Worm (Caenorhabditis elegans) whole organism, late embryonic: Measurements from ENCODE around the gene M6.11.

Source experiments
- C08G9.2 ChIP-seq: sonication (generic microtip); optimal IDR thresholded peaks from 2 replicates; lab custom pipeline; 2016; ENCODE audit warnings: mild to moderate bottlenecking, missing genetic modification characterization, moderate library complexity, missing compliant biosample characterization
- F13H6.1 ChIP-seq: sonication (generic microtip); optimal IDR thresholded peaks from 2 replicates; lab custom pipeline; 2016; ENCODE audit warnings: missing genetic modification characterization, missing compliant biosample characterization
- K02D7.2 ChIP-seq: sonication (generic microtip); optimal IDR thresholded peaks from 2 replicates; lab custom pipeline; 2017; ENCODE audit warnings: mild to moderate bottlenecking, missing genetic modification characterization, missing compliant biosample characterization
- ahr-1 ChIP-seq: sonication (generic microtip); optimal IDR thresholded peaks from 2 replicates; lab custom pipeline; 2016; ENCODE audit warnings: missing genetic modification characterization, missing compliant biosample characterization
- ama-1 ChIP-seq: fragments of 150-350 bp; optimal IDR thresholded peaks from 2 replicates; lab custom pipeline; 2014
- ceh-14 ChIP-seq: sonication (generic microtip); optimal IDR thresholded peaks from 2 replicates; lab custom pipeline; 2016; ENCODE audit warnings: missing genotype, missing genetic modification characterization, missing compliant biosample characterization
- ceh-18 ChIP-seq: sonication (generic microtip); optimal IDR thresholded peaks from 2 replicates; lab custom pipeline; 2016; ENCODE audit warnings: missing genetic modification characterization, missing compliant biosample characterization
- ceh-2 ChIP-seq: sonication (generic microtip); optimal IDR thresholded peaks from 2 replicates; lab custom pipeline; 2016; ENCODE audit warnings: missing genotype, missing genetic modification characterization, missing compliant biosample characterization
- ceh-24 ChIP-seq: sonication (generic microtip); optimal IDR thresholded peaks from 2 replicates; lab custom pipeline; 2016; ENCODE audit warnings: mild to moderate bottlenecking, missing genetic modification characterization, missing compliant biosample characterization
- ceh-45 ChIP-seq: fragments of 200-800 bp; sonication (Bioruptor generic); IDR thresholded peaks from 2 replicates; pipeline ENCODE4 v1.3.6; 2022; ENCODE audit warnings: missing genetic modification reagents, missing genetic modification characterization, missing compliant biosample characterization
- elt-4 ChIP-seq: sonication (generic microtip); optimal IDR thresholded peaks from 2 replicates; lab custom pipeline; 2016; ENCODE audit warnings: missing genetic modification characterization, missing compliant biosample characterization
- ets-4 ChIP-seq: sonication (generic microtip); optimal IDR thresholded peaks from 2 replicates; lab custom pipeline; 2016; ENCODE audit warnings: missing genetic modification characterization, missing compliant biosample characterization
- fax-1 ChIP-seq: sonication (generic microtip); optimal IDR thresholded peaks from 2 replicates; lab custom pipeline; 2016; ENCODE audit warnings: missing genotype, missing genetic modification characterization, missing compliant biosample characterization
- fkh-10 ChIP-seq: fragments of 150-350 bp; optimal IDR thresholded peaks from 2 replicates; lab custom pipeline; 2014; ENCODE audit warnings: missing biosample characterization, missing genetic modification reagents, missing genetic modification characterization
- gmeb-2 ChIP-seq: sonication (generic microtip); optimal IDR thresholded peaks from 2 replicates; lab custom pipeline; 2016; ENCODE audit warnings: missing genetic modification characterization, inconsistent platforms, missing compliant biosample characterization
- hlh-15 ChIP-seq: sonication (generic microtip); optimal IDR thresholded peaks from 2 replicates; lab custom pipeline; 2016; ENCODE audit warnings: missing genetic modification characterization, missing compliant biosample characterization
- hlh-30 ChIP-seq: sonication (generic microtip); optimal IDR thresholded peaks from 2 replicates; lab custom pipeline; 2017; ENCODE audit warnings: antibody characterized with exemption, missing genetic modification characterization, missing compliant biosample characterization; ENCODE audit not compliant: insufficient read depth
- hlh-6 ChIP-seq: sonication (generic microtip); optimal IDR thresholded peaks from 2 replicates; lab custom pipeline; 2016; ENCODE audit warnings: missing genotype, missing genetic modification characterization, missing compliant biosample characterization
- hlh-8 ChIP-seq: sonication (generic microtip); optimal IDR thresholded peaks from 2 replicates; lab custom pipeline; 2016; ENCODE audit warnings: missing genotype, missing genetic modification characterization, missing compliant biosample characterization
- lin-11 ChIP-seq: fragments of 200-800 bp; sonication (Bioruptor generic); optimal IDR thresholded peaks from 2 replicates; lab custom pipeline; 2018; ENCODE audit warnings: mild to moderate bottlenecking, missing genetic modification characterization, missing compliant biosample characterization
- mec-3 ChIP-seq: sonication (generic microtip); optimal IDR thresholded peaks from 2 replicates; lab custom pipeline; 2016; ENCODE audit warnings: borderline replicate concordance, missing genetic modification characterization, missing compliant biosample characterization
- nfya-1 ChIP-seq: sonication (generic microtip); optimal IDR thresholded peaks from 2 replicates; lab custom pipeline; 2017; ENCODE audit warnings: missing genetic modification characterization, mild to moderate bottlenecking, missing compliant biosample characterization, antibody characterized with exemption, moderate library complexity
- nhr-232 ChIP-seq: sonication (generic microtip); optimal IDR thresholded peaks from 2 replicates; lab custom pipeline; 2016; ENCODE audit warnings: missing genetic modification characterization, missing compliant biosample characterization
- pag-3 ChIP-seq: sonication (generic microtip); optimal IDR thresholded peaks from 2 replicates; lab custom pipeline; 2016; ENCODE audit warnings: missing compliant biosample characterization, missing genetic modification characterization, borderline replicate concordance
- pax-1 ChIP-seq: fragments of 150-350 bp; optimal IDR thresholded peaks from 2 replicates; lab custom pipeline; 2014; ENCODE audit warnings: missing biosample characterization, missing genetic modification characterization
- pha-2 ChIP-seq: sonication (generic microtip); optimal IDR thresholded peaks from 2 replicates; lab custom pipeline; 2017; ENCODE audit warnings: mild to moderate bottlenecking, missing genetic modification characterization, missing compliant biosample characterization
- pqm-1 ChIP-seq: sonication (generic microtip); optimal IDR thresholded peaks from 2 replicates; lab custom pipeline; 2016; ENCODE audit warnings: missing genetic modification characterization, missing compliant biosample characterization
- ref-2 ChIP-seq: sonication (generic microtip); optimal IDR thresholded peaks from 2 replicates; lab custom pipeline; 2016; ENCODE audit warnings: missing genetic modification characterization, missing compliant biosample characterization
- rnt-1 ChIP-seq: sonication (generic microtip); optimal IDR thresholded peaks from 2 replicates; lab custom pipeline; 2016; ENCODE audit warnings: missing genetic modification characterization, missing compliant biosample characterization
- sox-2 ChIP-seq: fragments of 200-800 bp; sonication (Bioruptor generic); IDR thresholded peaks from 2 replicates; pipeline ENCODE4 v1.3.6; 2022; ENCODE audit warnings: missing genetic modification reagents, missing genetic modification characterization, missing compliant biosample characterization
- syd-9 ChIP-seq: sonication (generic microtip); optimal IDR thresholded peaks from 2 replicates; lab custom pipeline; 2016; ENCODE audit warnings: mild to moderate bottlenecking, missing genetic modification characterization, moderate library complexity, missing compliant biosample characterization
- ttx-3 ChIP-seq: sonication (generic microtip); optimal IDR thresholded peaks from 2 replicates; lab custom pipeline; 2016; ENCODE audit warnings: missing genetic modification reagents, missing genetic modification characterization, missing compliant biosample characterization
- unc-3 ChIP-seq, 2 experiments: fragments of 200-800 bp in 1 of 2; sonication (Bioruptor generic) in 1 of 2; sonication (generic microtip) in 1 of 2; conservative IDR thresholded peaks in 1 of 2; optimal IDR thresholded peaks in 1 of 2; 2 replicates each; pipeline versions ENCODE4 v1.3.6 to Lab custom; 2016 to 2022; ENCODE audit warnings: missing compliant biosample characterization in 2 of 2, missing genetic modification characterization in 2 of 2, missing genetic modification reagents in 1 of 2
- unc-42 ChIP-seq: sonication (generic microtip); optimal IDR thresholded peaks from 2 replicates; lab custom pipeline; 2016; ENCODE audit warnings: missing genotype, missing genetic modification characterization, missing compliant biosample characterization
- unc-86 ChIP-seq: sonication (generic microtip); optimal IDR thresholded peaks from 2 replicates; lab custom pipeline; 2016; ENCODE audit warnings: missing genetic modification characterization, missing compliant biosample characterization
- zip-5 ChIP-seq: sonication (generic microtip); optimal IDR thresholded peaks from 2 replicates; lab custom pipeline; 2016; ENCODE audit warnings: missing genetic modification characterization, missing compliant biosample characterization

Gene M6.11

ce11 chrX:641440-641839, at the start of gene M6.11:
Gene M6.11, minus strand, starts transcription at chrX:641540.
- no peak for TF ChIP-seq sox-2 (GFP tag; lab: Robert Waterston, UW)
- TF ChIP-seq ceh-14 (tag; lab: Kevin White, UChicago) = no peak
- TF ChIP-seq ceh-18 (tag; lab: Kevin White, UChicago) = no peak
- no peak for TF ChIP-seq unc-42 (tag; lab: Kevin White, UChicago)
- no peak for TF ChIP-seq rnt-1 (tag; lab: Kevin White, UChicago)
- TF ChIP-seq gmeb-2 (tag; lab: Kevin White, UChicago) = no peak
- TF ChIP-seq ceh-2 (tag; lab: Kevin White, UChicago) = no peak
- TF ChIP-seq ahr-1 (tag; lab: Kevin White, UChicago) = no peak
- no peak for TF ChIP-seq pax-1 (tag; lab: Kevin White, UChicago)
- TF ChIP-seq elt-4 = no peak
- TF ChIP-seq nfya-1 (tag; lab: Kevin White, UChicago) = no peak
- TF ChIP-seq ceh-24 (tag; lab: Kevin White, UChicago) = no peak
- TF ChIP-seq lin-11 (tag; lab: Kevin White, UChicago) = no peak
- TF ChIP-seq pqm-1 (tag; lab: Kevin White, UChicago) = no peak
- TF ChIP-seq unc-86 (tag; lab: Kevin White, UChicago) = no peak
- TF ChIP-seq hlh-6 (tag; lab: Kevin White, UChicago) = no peak

ce11 chrX:688602-689001, 47.3 kb upstream of the M6.11 start:
- TF ChIP-seq syd-9 (tag; lab: Kevin White, UChicago) = no peak
- TF ChIP-seq ttx-3 = no peak
- TF ChIP-seq unc-3 (GFP tag; conservative IDR thresholded peaks at IDR 0.05; lab: Robert Waterston, UW) = no peak
- TF ChIP-seq unc-3 (tag; optimal IDR thresholded peaks at IDR 0.05; lab: Kevin White, UChicago) = no peak
- no peak for TF ChIP-seq nhr-232 (tag; lab: Kevin White, UChicago)
- TF ChIP-seq fkh-10 (GFP tag; lab: Kevin White, UChicago) = no peak
- TF ChIP-seq hlh-8 = no peak
- no peak for TF ChIP-seq rnt-1 (tag; lab: Kevin White, UChicago)
- TF ChIP-seq C08G9.2 (tag; lab: Kevin White, UChicago) = no peak
- TF ChIP-seq, all 69 proteins: peak for 0

- no peak for TF ChIP-seq hlh-30 (tag; lab: Kevin White, UChicago)
- TF ChIP-seq unc-86 (tag; lab: Kevin White, UChicago) = no peak
- TF ChIP-seq elt-4 = no peak
- no peak for TF ChIP-seq K02D7.2 (tag; lab: Kevin White, UChicago)
- TF ChIP-seq fax-1 = no peak
- TF ChIP-seq zip-5 (tag; lab: Kevin White, UChicago) = no peak
- TF ChIP-seq ceh-45 = no peak
- TF ChIP-seq fkh-10 (GFP tag; lab: Kevin White, UChicago) = no peak
- no peak for TF ChIP-seq nfya-1 (tag; lab: Kevin White, UChicago)
- no peak for TF ChIP-seq ets-4
- TF ChIP-seq ama-1 = no peak
- no peak for TF ChIP-seq pha-2 (tag; lab: Kevin White, UChicago)
- TF ChIP-seq gmeb-2 (tag; lab: Kevin White, UChicago) = no peak
- no peak for TF ChIP-seq mec-3 (tag; lab: Kevin White, UChicago)
- TF ChIP-seq hlh-8 = no peak
Observed at ce11 chrX:682691-683090, 41.4 kb upstream of the M6.11 start, which contains the start of gene Y9C12A.1. Gene Y9C12A.1, minus strand, starts transcription at chrX:682791.

ce11 chrX:681413-681812, 40.1 kb upstream of the M6.11 start:
- TF ChIP-seq unc-42 (tag; lab: Kevin White, UChicago) (no peak), F13H6.1 (no peak), pag-3 (tag; lab: Kevin White, UChicago) (no peak), unc-3 (GFP tag; conservative IDR thresholded peaks at IDR 0.05; lab: Robert Waterston, UW) (no peak), unc-3 (tag; optimal IDR thresholded peaks at IDR 0.05; lab: Kevin White, UChicago) (no peak), ref-2 (no peak), hlh-15 (tag; lab: Kevin White, UChicago) (no peak), gmeb-2 (tag; lab: Kevin White, UChicago) (no peak)
